Fruit fly (Drosophila melanogaster) whole organism, prepupa: Measurements from ENCODE around the gene Npc2d.
A peak's percentile ranks its signal among the peaks of the same experiment; 100 is the strongest.

ENCODE experiments used
- CG11294 ChIP-seq: fragments of 200-800 bp; sonication (Bioruptor generic); IDR thresholded peaks from 2 replicates; pipeline ENCODE4 v1.3.6; 2022; ENCODE audit warnings: missing biosample characterization, missing genetic modification characterization
- CG11902 ChIP-seq: fragments of 200-800 bp; sonication (Bioruptor generic); optimal IDR thresholded peaks from 3 replicates; lab custom pipeline; 2016; ENCODE audit warnings: missing biosample characterization, missing genetic modification characterization
- CG15336 ChIP-seq: fragments of 200-800 bp; sonication (Bioruptor generic); IDR thresholded peaks from 2 replicates; pipeline ENCODE4 v1.3.6; 2022; ENCODE audit warnings: missing biosample characterization, missing genetic modification characterization
- CG1621 ChIP-seq: fragments of 200-800 bp; sonication (Bioruptor generic); optimal IDR thresholded peaks from 3 replicates; lab custom pipeline; 2018; ENCODE audit warnings: missing biosample characterization, mild to moderate bottlenecking, missing genetic modification characterization
- CG32006 ChIP-seq: fragments of 200-800 bp; sonication (Bioruptor generic); optimal IDR thresholded peaks from 3 replicates; lab custom pipeline; 2017; ENCODE audit warnings: missing biosample characterization, mild to moderate bottlenecking, missing genetic modification characterization
- CG34406 ChIP-seq: fragments of 200-800 bp; sonication (Bioruptor generic); optimal IDR thresholded peaks from 3 replicates; lab custom pipeline; 2016; ENCODE audit warnings: missing biosample characterization, missing genetic modification characterization
- CG3919 ChIP-seq: fragments of 200-800 bp; sonication (Bioruptor generic); optimal IDR thresholded peaks from 3 replicates; lab custom pipeline; 2016; ENCODE audit warnings: missing biosample characterization, missing genetic modification characterization
- CG4318 ChIP-seq: fragments of 200-800 bp; sonication (Bioruptor generic); optimal IDR thresholded peaks from 3 replicates; lab custom pipeline; 2017; ENCODE audit warnings: missing biosample characterization, mild to moderate bottlenecking, missing genetic modification characterization
- CG6163 ChIP-seq: fragments of 200-800 bp; sonication (Bioruptor generic); IDR thresholded peaks from 3 replicates; pipeline ENCODE4 v1.3.6; 2022; ENCODE audit warnings: missing biosample characterization, missing genetic modification characterization
- CG6276 ChIP-seq: fragments of 200-800 bp; sonication (Bioruptor generic); optimal IDR thresholded peaks from 2 replicates; lab custom pipeline; 2017; ENCODE audit warnings: missing biosample characterization, mild to moderate bottlenecking, missing genetic modification characterization
- CG6792 ChIP-seq: fragments of 200-800 bp; sonication (Bioruptor generic); optimal IDR thresholded peaks from 3 replicates; lab custom pipeline; 2016; ENCODE audit warnings: missing biosample characterization, missing genetic modification characterization
- CG6808 ChIP-seq: fragments of 200-800 bp; sonication (Bioruptor generic); optimal IDR thresholded peaks from 3 replicates; lab custom pipeline; 2017; ENCODE audit warnings: missing biosample characterization, missing genetic modification characterization, mild to moderate bottlenecking, moderate library complexity, missing genetic modification reagents
- CG8119 ChIP-seq: fragments of 200-800 bp; sonication (Bioruptor generic); IDR thresholded peaks from 3 replicates; pipeline ENCODE4 v1.3.6; 2022; ENCODE audit warnings: missing biosample characterization, missing genetic modification characterization
- CG8319 ChIP-seq: fragments of 200-800 bp; sonication (Bioruptor generic); optimal IDR thresholded peaks from 3 replicates; lab custom pipeline; 2016; ENCODE audit warnings: missing biosample characterization, missing genetic modification characterization
- CG8632 ChIP-seq: fragments of 200-800 bp; sonication (Bioruptor generic); optimal IDR thresholded peaks from 3 replicates; lab custom pipeline; 2016; ENCODE audit warnings: missing biosample characterization, missing genetic modification characterization
- CG9139 ChIP-seq: fragments of 200-800 bp; sonication (Bioruptor generic); optimal IDR thresholded peaks from 3 replicates; lab custom pipeline; 2017; ENCODE audit warnings: missing biosample characterization, mild to moderate bottlenecking, missing genetic modification characterization
- Eip78C ChIP-seq: fragments of 200-800 bp; sonication (Bioruptor generic); peaks from one replicate; lab custom pipeline; 2016; ENCODE audit warnings: missing biosample characterization, missing genetic modification characterization
- Eip93F ChIP-seq: fragments of 200-800 bp; sonication (Bioruptor generic); optimal IDR thresholded peaks from 2 replicates; lab custom pipeline; 2016; ENCODE audit warnings: missing biosample characterization, mild to moderate bottlenecking, missing genetic modification characterization
- Ets96B ChIP-seq: fragments of 200-800 bp; optimal IDR thresholded peaks from 2 replicates; lab custom pipeline; 2019; ENCODE audit warnings: missing biosample characterization, mild to moderate bottlenecking, missing genetic modification characterization, moderate library complexity
- Gug ChIP-seq: fragments of 200-800 bp; sonication (Bioruptor generic); IDR thresholded peaks from 2 replicates; pipeline ENCODE4 v1.3.6; 2022; ENCODE audit warnings: missing biosample characterization, missing genetic modification characterization
- Hr39 ChIP-seq: fragments of 200-800 bp; sonication (Bioruptor generic); optimal IDR thresholded peaks from 2 replicates; lab custom pipeline; 2016; ENCODE audit warnings: missing biosample characterization, missing genetic modification characterization
- Hr4 ChIP-seq: fragments of 200-800 bp; sonication (Bioruptor generic); optimal IDR thresholded peaks from 3 replicates; lab custom pipeline; 2016; ENCODE audit warnings: missing biosample characterization, missing genetic modification characterization
- Lpt ChIP-seq: fragments of 200-800 bp; sonication (Bioruptor generic); optimal IDR thresholded peaks from 3 replicates; lab custom pipeline; 2016; ENCODE audit warnings: missing biosample characterization, missing genetic modification characterization
- Met ChIP-seq: fragments of 200-800 bp; sonication (Bioruptor generic); optimal IDR thresholded peaks from 3 replicates; lab custom pipeline; 2016; ENCODE audit warnings: missing biosample characterization, missing genetic modification characterization
- OdsH ChIP-seq: fragments of 200-800 bp; sonication (Bioruptor generic); optimal IDR thresholded peaks from 3 replicates; lab custom pipeline; 2016; ENCODE audit warnings: missing biosample characterization, missing genetic modification characterization
- Sox14 ChIP-seq: fragments of 200-800 bp; sonication (Bioruptor generic); optimal IDR thresholded peaks from 3 replicates; lab custom pipeline; 2016; ENCODE audit warnings: missing biosample characterization, missing genetic modification characterization
- achi ChIP-seq: fragments of 200-800 bp; sonication (Bioruptor generic); optimal IDR thresholded peaks from 3 replicates; lab custom pipeline; 2016; ENCODE audit warnings: missing biosample characterization, missing genetic modification characterization
- acj6 ChIP-seq: fragments of 200-800 bp; sonication (Bioruptor generic); optimal IDR thresholded peaks from 3 replicates; lab custom pipeline; 2016; ENCODE audit warnings: missing biosample characterization, missing genetic modification characterization
- cyc ChIP-seq: fragments of 200-800 bp; sonication (Bioruptor generic); optimal IDR thresholded peaks from 3 replicates; lab custom pipeline; 2016; ENCODE audit warnings: missing biosample characterization, missing genetic modification characterization
- dsx ChIP-seq: fragments of 200-800 bp; optimal IDR thresholded peaks from 3 replicates; lab custom pipeline; 2019; ENCODE audit warnings: missing biosample characterization, mild to moderate bottlenecking, missing genetic modification characterization, moderate library complexity; ENCODE audit not compliant: poor library complexity, severe bottlenecking
- eg ChIP-seq: fragments of 200-800 bp; sonication (Bioruptor generic); IDR thresholded peaks from 3 replicates; pipeline ENCODE4 v1.3.6; 2022; ENCODE audit warnings: missing biosample characterization, missing genetic modification characterization
- fd85E ChIP-seq: fragments of 200-800 bp; sonication (Bioruptor generic); optimal IDR thresholded peaks from 3 replicates; lab custom pipeline; 2016; ENCODE audit warnings: missing biosample characterization, missing genetic modification characterization
- fkh ChIP-seq: fragments of 200-800 bp; sonication (Bioruptor generic); optimal IDR thresholded peaks from 3 replicates; lab custom pipeline; 2017; ENCODE audit warnings: missing biosample characterization, mild to moderate bottlenecking, missing genetic modification characterization, moderate library complexity
- lz ChIP-seq: fragments of 200-800 bp; sonication (Bioruptor generic); optimal IDR thresholded peaks from 3 replicates; lab custom pipeline; 2016; ENCODE audit warnings: missing biosample characterization, missing genetic modification characterization
- net ChIP-seq: fragments of 200-800 bp; sonication (Bioruptor generic); optimal IDR thresholded peaks from 3 replicates; lab custom pipeline; 2016; ENCODE audit warnings: missing biosample characterization, missing genetic modification characterization
- pdm3 ChIP-seq: fragments of 200-800 bp; sonication (Bioruptor generic); optimal IDR thresholded peaks from 3 replicates; lab custom pipeline; 2016; ENCODE audit warnings: missing biosample characterization, missing genetic modification characterization
- spab ChIP-seq: fragments of 200-800 bp; sonication (Bioruptor generic); optimal IDR thresholded peaks from 2 replicates; lab custom pipeline; 2017; ENCODE audit warnings: missing biosample characterization, mild to moderate bottlenecking, missing genetic modification characterization, missing genetic modification reagents
- ss ChIP-seq, 2 experiments: fragments of 200-800 bp; sonication (Bioruptor generic); optimal IDR thresholded peaks; 2 replicates in 1 of 2; 3 replicates in 1 of 2; lab custom pipeline; 2017 to 2018; ENCODE audit warnings: mild to moderate bottlenecking in 2 of 2, missing biosample characterization in 2 of 2, missing genetic modification characterization in 2 of 2, moderate library complexity in 1 of 2
- svp ChIP-seq: fragments of 200-800 bp; sonication (Bioruptor generic); peaks from one replicate; lab custom pipeline; 2016; ENCODE audit warnings: missing biosample characterization, missing genetic modification characterization

The Npc2d gene

DNA sequence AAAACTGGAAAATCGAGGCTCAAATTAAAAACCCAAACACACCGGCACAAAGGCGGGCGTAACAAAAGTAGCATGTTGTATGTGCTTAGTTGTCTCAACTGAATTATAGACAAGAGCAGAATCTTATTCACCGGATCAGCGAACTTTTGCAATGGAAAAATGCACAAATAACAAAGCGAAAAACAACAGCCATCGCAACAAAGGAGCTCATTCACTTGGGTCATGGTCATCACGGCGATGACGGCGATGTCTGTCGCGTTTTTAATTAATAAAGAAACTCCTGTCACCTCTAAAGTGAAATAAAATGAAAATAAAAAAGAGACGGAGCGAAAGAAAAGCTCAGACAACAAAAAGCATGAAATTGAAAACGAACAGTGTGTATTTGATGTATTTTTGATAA lies 16.7 kb downstream of the Npc2d start:
- no peak for TF ChIP-seq Ets96B (tag; lab: Kevin White, UChicago)
- TF ChIP-seq CG8632, result no peak
- no peak for TF ChIP-seq CG6808
- TF ChIP-seq Sox14 (GFP tag; lab: Kevin White, UChicago), result peak; percentile 66
- no peak for TF ChIP-seq CG9139 (GFP tag; lab: Kevin White, UChicago)
- no peak for TF ChIP-seq OdsH (GFP tag; lab: Kevin White, UChicago)
- no peak for TF ChIP-seq CG34406
- no peak for TF ChIP-seq CG6163 (GFP tag; lab: Robert Waterston, UW)
- TF ChIP-seq CG4318 (GFP tag; lab: Kevin White, UChicago), result no peak
- no peak for TF ChIP-seq Lpt
- no peak for TF ChIP-seq pdm3 (GFP tag; lab: Kevin White, UChicago)
- no peak for TF ChIP-seq CG8319 (GFP tag; lab: Kevin White, UChicago)
- no peak for TF ChIP-seq ss (GFP tag; optimal IDR thresholded peaks at IDR 0.05; lab: Kevin White, UChicago)
- no peak for TF ChIP-seq fkh (GFP tag; lab: Kevin White, UChicago)
- no peak for TF ChIP-seq eg (GFP tag; lab: Robert Waterston, UW)
- TF ChIP-seq CG11294 (GFP tag; lab: Robert Waterston, UW), result no peak
- peak; percentile 8 for TF ChIP-seq svp (GFP tag; lab: Kevin White, UChicago)
- no peak for TF ChIP-seq Gug (GFP tag; lab: Robert Waterston, UW)
- no peak for TF ChIP-seq Hr39 (GFP tag; lab: Kevin White, UChicago)
- no peak for TF ChIP-seq dsx
- peak; percentile 27 for TF ChIP-seq Eip93F (GFP tag; lab: Kevin White, UChicago)
- no peak for TF ChIP-seq cyc
- no peak for TF ChIP-seq CG8119 (GFP tag; lab: Robert Waterston, UW)
- no peak for TF ChIP-seq fd85E (GFP tag; lab: Kevin White, UChicago)
- TF ChIP-seq spab (GFP tag; lab: Kevin White, UChicago), result no peak
- TF ChIP-seq Eip78C (GFP tag; lab: Kevin White, UChicago), result no peak
- no peak for TF ChIP-seq net
- TF ChIP-seq, all 60 proteins: peak for 3

DNA sequence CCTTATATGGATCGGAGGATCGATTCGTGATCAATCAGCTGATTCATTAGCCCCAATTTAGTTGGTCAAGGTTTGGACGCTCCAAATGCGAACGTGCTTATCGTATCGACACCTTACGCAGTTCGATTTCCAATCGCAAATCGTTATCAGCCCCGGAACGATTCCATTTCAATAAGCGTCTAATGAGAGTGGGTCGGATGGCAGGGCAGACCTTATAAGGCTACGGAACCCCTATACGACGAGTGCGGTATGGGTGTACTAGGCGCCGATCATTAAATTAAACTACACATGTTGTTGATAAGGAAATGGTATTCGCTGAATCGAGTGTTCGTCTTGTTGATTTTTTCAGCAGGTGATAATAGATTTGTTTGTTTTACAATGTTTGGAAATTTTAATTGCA lies 20.1 kb downstream of the Npc2d start:
- TF ChIP-seq CG6163 (GFP tag; lab: Robert Waterston, UW) (no peak), fkh (GFP tag; lab: Kevin White, UChicago) (peak; percentile 14), Eip93F (GFP tag; lab: Kevin White, UChicago) (peak; percentile 35), CG34406 (no peak), svp (GFP tag; lab: Kevin White, UChicago) (peak; percentile 54), CG3919 (no peak)

DNA sequence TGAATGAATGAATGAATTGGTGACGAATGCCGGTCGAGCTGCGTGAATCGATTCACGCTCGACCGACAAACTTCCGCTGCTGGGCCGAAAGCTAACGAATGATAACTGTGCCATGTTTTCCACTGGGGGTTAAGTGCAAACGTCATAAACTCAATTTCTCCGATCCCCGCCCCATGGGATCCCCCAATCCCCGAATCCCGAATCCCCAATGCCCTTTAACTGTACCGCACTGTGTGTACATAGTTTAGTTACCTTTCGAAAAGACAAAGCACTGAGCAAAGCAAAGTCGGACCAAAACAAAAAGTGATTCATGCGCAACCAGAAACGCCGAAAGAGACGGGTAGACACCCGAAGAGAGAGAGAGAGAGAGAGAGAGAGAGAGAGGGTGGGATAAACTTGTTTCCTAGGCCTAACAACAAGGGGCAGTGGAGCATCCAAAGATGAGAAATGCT lies 20.9 kb downstream of the Npc2d start:
- TF ChIP-seq dsx (peak; percentile 6), svp (GFP tag; lab: Kevin White, UChicago) (peak; percentile 67), ss (GFP tag; optimal IDR thresholded peaks at IDR 0.05; lab: Kevin White, UChicago) (peak in 1 of 2 experiments; percentile 38), CG6276 (GFP tag; lab: Kevin White, UChicago) (peak; percentile 12), fkh (GFP tag; lab: Kevin White, UChicago) (peak; percentile 59), acj6 (no peak), Met (GFP tag; lab: Kevin White, UChicago) (no peak), Eip78C (GFP tag; lab: Kevin White, UChicago) (peak; percentile 44)
- TF ChIP-seq, all 60 proteins: peak for 6

DNA sequence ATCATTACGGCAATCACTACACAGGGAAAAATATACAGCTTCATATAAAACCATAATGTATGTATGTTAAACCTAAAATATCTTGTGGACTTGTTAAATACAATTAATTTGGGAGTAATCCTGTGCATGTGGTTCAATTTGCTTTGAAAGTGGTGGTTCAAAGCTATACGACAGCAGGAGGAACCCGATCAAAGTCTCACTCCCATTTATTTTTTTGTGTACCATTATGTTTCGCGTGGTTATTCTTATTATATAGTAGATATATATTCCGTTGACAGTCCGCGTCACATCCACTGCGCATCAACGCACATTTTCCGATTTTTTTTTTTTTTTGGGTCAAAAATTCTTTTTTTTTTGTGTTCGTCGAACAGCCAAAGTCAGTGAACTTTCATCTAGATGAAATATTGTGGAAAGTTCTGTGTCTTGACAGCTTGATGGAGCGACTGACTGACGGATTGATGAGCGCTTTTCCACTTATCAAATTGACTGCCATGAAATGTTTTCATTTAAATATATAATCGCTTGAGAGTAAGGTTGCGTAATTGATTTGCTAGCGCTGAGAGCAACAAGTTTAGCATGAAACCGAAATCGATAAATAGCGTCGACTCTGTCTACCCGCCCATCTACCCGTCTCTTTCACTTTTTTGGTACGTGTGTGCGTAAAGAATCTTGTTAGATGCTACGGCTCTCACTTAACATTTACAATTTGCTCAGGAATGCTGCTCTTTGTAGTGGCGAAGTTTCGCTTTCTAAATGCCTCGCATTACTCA lies 22.7 kb downstream of the Npc2d start:
- TF ChIP-seq svp (GFP tag; lab: Kevin White, UChicago), result peak; percentile 60
- no peak for TF ChIP-seq achi (GFP tag; lab: Kevin White, UChicago)
- TF ChIP-seq CG32006, result peak; percentile 44
- TF ChIP-seq CG8319 (GFP tag; lab: Kevin White, UChicago), result no peak
- TF ChIP-seq dsx, result no peak
- no peak for TF ChIP-seq lz (GFP tag; lab: Kevin White, UChicago)
- TF ChIP-seq CG6276 (GFP tag; lab: Kevin White, UChicago), result peak; percentile 4
- TF ChIP-seq CG4318 (GFP tag; lab: Kevin White, UChicago), result no peak
- no peak for TF ChIP-seq CG1621 (tag; lab: Kevin White, UChicago)
- peak; percentile 51 for TF ChIP-seq Eip78C (GFP tag; lab: Kevin White, UChicago)
- TF ChIP-seq CG15336, result 0 out of 2 replicates have a peak, but pooled peaks have one; percentile 20
- no peak for TF ChIP-seq CG11902 (GFP tag; lab: Kevin White, UChicago)
- TF ChIP-seq CG6792, result no peak
- peak; percentile 16 for TF ChIP-seq Hr4 (GFP tag; lab: Kevin White, UChicago)
- no peak for TF ChIP-seq CG6163 (GFP tag; lab: Robert Waterston, UW)
